Fruit fly (Drosophila melanogaster) whole organism, embryonic: ENCODE data around the gene Naa80.
A peak's percentile ranks its signal among the peaks of the same experiment; 100 is the strongest.

Experiments
- Abd-B ChIP-seq: fragments of 200-800 bp; sonication (Bioruptor generic); optimal IDR thresholded peaks from 2 replicates; lab custom pipeline; 2018; ENCODE audit warnings: missing biosample characterization, mild to moderate bottlenecking, missing genetic modification characterization, moderate library complexity
- B-H2 ChIP-seq: fragments of 200-800 bp; sonication (Bioruptor generic); optimal IDR thresholded peaks from 2 replicates; lab custom pipeline; 2018; ENCODE audit warnings: missing biosample characterization, mild to moderate bottlenecking, missing genetic modification characterization
- BEAF-32 ChIP-seq: fragments of 200-800 bp; sonication (Bioruptor generic); optimal IDR thresholded peaks from 3 replicates; lab custom pipeline; 2017; ENCODE audit warnings: missing biosample characterization, missing genetic modification characterization, mild to moderate bottlenecking, moderate library complexity, missing genetic modification reagents
- CG10366 ChIP-seq: fragments of 200-800 bp; sonication (Bioruptor generic); IDR thresholded peaks from 2 replicates; pipeline ENCODE4 v1.3.6; 2022; ENCODE audit warnings: missing biosample characterization, missing genetic modification characterization
- CG10979 ChIP-seq: fragments of 200-800 bp; sonication (Bioruptor generic); optimal IDR thresholded peaks from 2 replicates; lab custom pipeline; 2018; ENCODE audit warnings: missing biosample characterization, mild to moderate bottlenecking, missing genetic modification characterization, moderate library complexity
- CG11093 ChIP-seq: fragments of 200-800 bp; sonication (Bioruptor generic); IDR thresholded peaks from 3 replicates; pipeline ENCODE4 v1.3.6; 2022; ENCODE audit warnings: missing biosample characterization, missing genetic modification characterization
- CG12236 ChIP-seq: fragments of 200-800 bp; sonication (Bioruptor generic); optimal IDR thresholded peaks from 2 replicates; lab custom pipeline; 2016; ENCODE audit warnings: missing biosample characterization, missing genetic modification characterization
- CG12391 ChIP-seq: fragments of 200-800 bp; sonication (Bioruptor generic); optimal IDR thresholded peaks from 3 replicates; lab custom pipeline; 2018; ENCODE audit warnings: missing biosample characterization, mild to moderate bottlenecking, missing genetic modification characterization, moderate library complexity
- CG12942 ChIP-seq: fragments of 200-800 bp; sonication (Bioruptor generic); optimal IDR thresholded peaks from 3 replicates; lab custom pipeline; 2016; ENCODE audit warnings: missing biosample characterization, missing genetic modification characterization
- CG14965 ChIP-seq: fragments of 200-800 bp; sonication (Bioruptor generic); optimal IDR thresholded peaks from 2 replicates; lab custom pipeline; 2016; ENCODE audit warnings: missing biosample characterization, missing genetic modification characterization, borderline replicate concordance
- CG15696 ChIP-seq: fragments of 200-800 bp; sonication (Bioruptor generic); optimal IDR thresholded peaks from 2 replicates; lab custom pipeline; 2019; ENCODE audit warnings: missing biosample characterization, mild to moderate bottlenecking, missing genetic modification characterization, moderate library complexity
- CG17186 ChIP-seq: fragments of 200-800 bp; sonication (Bioruptor generic); optimal IDR thresholded peaks from 3 replicates; lab custom pipeline; 2017; ENCODE audit warnings: missing biosample characterization, missing genetic modification reagents, missing genetic modification characterization
- CG17829 ChIP-seq: fragments of 200-800 bp; optimal IDR thresholded peaks from 2 replicates; lab custom pipeline; 2019; ENCODE audit warnings: missing biosample characterization, mild to moderate bottlenecking, missing genetic modification characterization, moderate library complexity
- CG18262 ChIP-seq: fragments of 200-800 bp; optimal IDR thresholded peaks from 3 replicates; lab custom pipeline; 2019; ENCODE audit warnings: missing biosample characterization, mild to moderate bottlenecking, missing genetic modification characterization, moderate library complexity
- CG30403 ChIP-seq: fragments of 200-800 bp; sonication (Bioruptor generic); optimal IDR thresholded peaks from 3 replicates; lab custom pipeline; 2016; ENCODE audit warnings: missing biosample characterization, missing genetic modification characterization
- CG31224 ChIP-seq: fragments of 200-800 bp; sonication (Bioruptor generic); IDR thresholded peaks from 2 replicates; pipeline ENCODE4 v1.3.6; 2022; ENCODE audit warnings: missing biosample characterization, missing genetic modification characterization
- CG3407 ChIP-seq: fragments of 200-800 bp; sonication (Bioruptor generic); optimal IDR thresholded peaks from 2 replicates; lab custom pipeline; 2018; ENCODE audit warnings: missing biosample characterization, mild to moderate bottlenecking, missing genetic modification characterization
- CG34422 ChIP-seq: fragments of 200-800 bp; sonication (Bioruptor generic); IDR thresholded peaks from 3 replicates; pipeline ENCODE4 v1.3.6; 2022; ENCODE audit warnings: missing biosample characterization, missing genetic modification characterization
- CG6689 ChIP-seq: fragments of 200-800 bp; sonication (Bioruptor generic); IDR thresholded peaks from 2 replicates; pipeline ENCODE4 v1.3.6; 2022; ENCODE audit warnings: missing biosample characterization, missing genetic modification characterization
- CG7745 ChIP-seq: fragments of 200-800 bp; sonication (Bioruptor generic); optimal IDR thresholded peaks from 2 replicates; lab custom pipeline; 2018; ENCODE audit warnings: missing biosample characterization, mild to moderate bottlenecking, missing genetic modification characterization, moderate library complexity
- CG7963 ChIP-seq: fragments of 200-800 bp; sonication (Bioruptor generic); IDR thresholded peaks from 3 replicates; pipeline ENCODE4 v1.3.6; 2022; ENCODE audit warnings: missing biosample characterization, missing genetic modification characterization; ENCODE audit not compliant: partially characterized antibody
- CG8290 ChIP-seq, 3 experiments: fragments of 200-800 bp; sonication (Bioruptor generic); optimal IDR thresholded peaks; 2 replicates each; lab custom pipeline; 2016 to 2019; ENCODE audit warnings: missing biosample characterization in 3 of 3, missing genetic modification characterization in 3 of 3, mild to moderate bottlenecking in 2 of 3, moderate library complexity in 1 of 3
- CG9727 ChIP-seq: fragments of 200-800 bp; sonication (Bioruptor generic); optimal IDR thresholded peaks from 3 replicates; lab custom pipeline; 2017; ENCODE audit warnings: missing biosample characterization, mild to moderate bottlenecking, missing genetic modification characterization
- CrebB ChIP-seq: fragments of 200-800 bp; sonication (Bioruptor generic); optimal IDR thresholded peaks from 3 replicates; lab custom pipeline; 2018; ENCODE audit warnings: missing biosample characterization, mild to moderate bottlenecking, missing genetic modification characterization
- D19A ChIP-seq: fragments of 200-800 bp; optimal IDR thresholded peaks from 3 replicates; lab custom pipeline; 2019; ENCODE audit warnings: missing biosample characterization, mild to moderate bottlenecking, missing genetic modification characterization, moderate library complexity
- Dbx ChIP-seq: fragments of 200-800 bp; sonication (Bioruptor generic); IDR thresholded peaks from 3 replicates; pipeline ENCODE4 v1.3.6; 2022; ENCODE audit warnings: missing biosample characterization, missing genetic modification characterization
- Dll ChIP-seq: fragments of 200-800 bp; sonication (Bioruptor generic); IDR thresholded peaks from 4 replicates; pipeline ENCODE4 v1.3.6; 2022; ENCODE audit warnings: missing biosample characterization, missing genetic modification characterization; ENCODE audit not compliant: partially characterized antibody
- Fer3 ChIP-seq: fragments of 200-800 bp; sonication (Bioruptor generic); optimal IDR thresholded peaks from 2 replicates; lab custom pipeline; 2018; ENCODE audit warnings: missing biosample characterization, mild to moderate bottlenecking, missing genetic modification characterization, moderate library complexity
- GATAe ChIP-seq: fragments of 200-800 bp; sonication (Bioruptor generic); conservative IDR thresholded peaks from 2 replicates; pipeline ENCODE4 v1.3.6; 2022; ENCODE audit warnings: missing biosample characterization, missing genetic modification characterization
- Gug ChIP-seq: fragments of 200-800 bp; sonication (Bioruptor generic); IDR thresholded peaks from 4 replicates; pipeline ENCODE4 v1.3.6; 2022; ENCODE audit warnings: missing biosample characterization, missing genetic modification characterization
- HLH3B ChIP-seq: fragments of 200-800 bp; sonication (Bioruptor generic); IDR thresholded peaks from 2 replicates; pipeline ENCODE4 v1.3.6; 2022; ENCODE audit warnings: missing biosample characterization, missing genetic modification characterization
- HmgZ ChIP-seq: fragments of 200-800 bp; sonication (Bioruptor generic); optimal IDR thresholded peaks from 2 replicates; lab custom pipeline; 2018; ENCODE audit warnings: missing biosample characterization, mild to moderate bottlenecking, missing genetic modification characterization
- MBD-R2 ChIP-seq: fragments of 200-800 bp; sonication (Bioruptor generic); IDR thresholded peaks from 2 replicates; pipeline ENCODE4 v1.3.6; 2022; ENCODE audit warnings: missing biosample characterization, missing genetic modification characterization
- Rfx ChIP-seq: fragments of 200-800 bp; sonication (Bioruptor generic); IDR thresholded peaks from 2 replicates; pipeline ENCODE4 v1.3.6; 2022; ENCODE audit warnings: missing biosample characterization, missing genetic modification characterization
- chinmo ChIP-seq: fragments of 200-800 bp; sonication (Bioruptor generic); IDR thresholded peaks from 4 replicates; pipeline ENCODE4 v1.3.6; 2022; ENCODE audit warnings: missing biosample characterization, missing genetic modification characterization; ENCODE audit not compliant: partially characterized antibody
- dmrt11E ChIP-seq: fragments of 200-800 bp; sonication (Bioruptor generic); optimal IDR thresholded peaks from 3 replicates; lab custom pipeline; 2018; ENCODE audit warnings: missing biosample characterization, mild to moderate bottlenecking, missing genetic modification characterization, moderate library complexity
- fd64A ChIP-seq: fragments of 200-800 bp; sonication (Bioruptor generic); optimal IDR thresholded peaks from 3 replicates; lab custom pipeline; 2018; ENCODE audit warnings: missing biosample characterization, mild to moderate bottlenecking, missing genetic modification characterization
- gt ChIP-seq: fragments of 200-800 bp; sonication (Bioruptor generic); IDR thresholded peaks from 2 replicates; pipeline ENCODE4 v1.3.6; 2022; ENCODE audit warnings: missing biosample characterization, missing genetic modification characterization
- hkb ChIP-seq, 2 experiments: fragments of 200-800 bp in 1 of 2; fragments of >200 bp in 1 of 2; sonication (Bioruptor generic) in 1 of 2; IDR thresholded peaks in 1 of 2; optimal IDR thresholded peaks in 1 of 2; 2 replicates each; pipeline versions ENCODE4 v1.3.6 to Lab custom; 2017 to 2022; ENCODE audit warnings: missing biosample characterization in 1 of 2, missing genetic modification characterization in 1 of 2
- lab ChIP-seq: fragments of 200-800 bp; sonication (Bioruptor generic); optimal IDR thresholded peaks from 3 replicates; lab custom pipeline; 2017; ENCODE audit warnings: missing biosample characterization, missing genetic modification characterization, mild to moderate bottlenecking, moderate library complexity, missing genetic modification reagents
- lbe ChIP-seq: fragments of 200-800 bp; sonication (Bioruptor generic); optimal IDR thresholded peaks from 2 replicates; lab custom pipeline; 2016; ENCODE audit warnings: missing biosample characterization, mild to moderate bottlenecking, missing genetic modification characterization
- phol ChIP-seq: fragments of 200-800 bp; sonication (Bioruptor generic); optimal IDR thresholded peaks from 3 replicates; lab custom pipeline; 2018; ENCODE audit warnings: missing biosample characterization, mild to moderate bottlenecking, missing genetic modification characterization, moderate library complexity
- rib ChIP-seq: fragments of 200-800 bp; sonication (Bioruptor generic); IDR thresholded peaks from 2 replicates; pipeline ENCODE4 v1.3.6; 2022; ENCODE audit warnings: missing biosample characterization, missing genetic modification characterization
- slp2 ChIP-seq: fragments of 200-800 bp; sonication (Bioruptor generic); optimal IDR thresholded peaks from 2 replicates; lab custom pipeline; 2016; ENCODE audit warnings: missing biosample characterization, missing genetic modification characterization
- tll ChIP-seq, 2 experiments: fragments of 200-800 bp in 1 of 2; fragments of >200 bp in 1 of 2; sonication (Bioruptor generic) in 1 of 2; optimal IDR thresholded peaks; 2 replicates each; lab custom pipeline; 2017 to 2019; ENCODE audit warnings: missing biosample characterization in 2 of 2, missing genetic modification characterization in 2 of 2, mild to moderate bottlenecking in 1 of 2, moderate library complexity in 1 of 2
- tup ChIP-seq: fragments of 200-800 bp; sonication (Bioruptor generic); optimal IDR thresholded peaks from 2 replicates; lab custom pipeline; 2016; ENCODE audit warnings: missing biosample characterization, mild to moderate bottlenecking, missing genetic modification characterization, moderate library complexity
- wek ChIP-seq: fragments of 200-800 bp; sonication (Bioruptor generic); optimal IDR thresholded peaks from 3 replicates; lab custom pipeline; 2018; ENCODE audit warnings: missing biosample characterization, mild to moderate bottlenecking, missing genetic modification characterization, moderate library complexity

Gene Naa80

dm6 chr3R:9759360-9760191 is 8.1 kb upstream of the Naa80 start, which contains the start of gene Mpi (continued):
- no peak for TF ChIP-seq Abd-B (GFP tag; lab: Kevin White, UChicago)
- peak; percentile 100 for TF ChIP-seq D19A (tag; lab: Kevin White, UChicago)
- TF ChIP-seq B-H2 (GFP tag; lab: Kevin White, UChicago): peak; percentile 36
- TF ChIP-seq gt (GFP tag; lab: Robert Waterston, UW): no peak
- TF ChIP-seq CG17829 (tag; lab: Kevin White, UChicago): peak; percentile 50
- no peak for TF ChIP-seq Gug (GFP tag; lab: Robert Waterston, UW)
- no peak for TF ChIP-seq fd64A
- TF ChIP-seq CG3407: no peak
- peak; percentile 29 for TF ChIP-seq CG12942
- peak; percentile 12 for TF ChIP-seq wek
- TF ChIP-seq CrebB (tag; lab: Kevin White, UChicago): peak; percentile 25
- TF ChIP-seq CG12236 (GFP tag; lab: Kevin White, UChicago): no peak
- no peak for TF ChIP-seq tup (GFP tag; lab: Kevin White, UChicago)
- peak; percentile 49 for TF ChIP-seq dmrt11E (tag; lab: Kevin White, UChicago)
- TF ChIP-seq CG11093 (GFP tag; lab: Robert Waterston, UW): no peak
- peak; percentile 34 for TF ChIP-seq CG15696 (tag; lab: Kevin White, UChicago)
- TF ChIP-seq lbe: peak; percentile 51
- no peak for TF ChIP-seq CG18262 (tag; lab: Kevin White, UChicago)
- TF ChIP-seq CG8290 (GFP tag; optimal IDR thresholded peaks at IDR 0.05; lab: Kevin White, UChicago): no peak
- no peak for TF ChIP-seq CG8290 (tag; optimal IDR thresholded peaks at IDR 0.05; lab: Kevin White, UChicago)
- TF ChIP-seq Rfx: peak; percentile 43
- 0 out of 3 replicates have a peak, but pooled peaks have one; percentile 3 for TF ChIP-seq Dbx (GFP tag; lab: Robert Waterston, UW)
- 0 out of 3 replicates have a peak, but pooled peaks have one; percentile 30 for TF ChIP-seq CG34422 (GFP tag; lab: Robert Waterston, UW)
- no peak for TF ChIP-seq slp2 (GFP tag; lab: Kevin White, UChicago)
- no peak for TF ChIP-seq rib (GFP tag; lab: Robert Waterston, UW)
- TF ChIP-seq lab (GFP tag; lab: Kevin White, UChicago): no peak
- peak; percentile 44 for TF ChIP-seq CG10979
- TF ChIP-seq CG14965 (GFP tag; lab: Kevin White, UChicago): no peak
- TF ChIP-seq CG7745: peak; percentile 1
- TF ChIP-seq MBD-R2: peak; percentile 73
- TF ChIP-seq CG30403 (GFP tag; lab: Kevin White, UChicago): peak; percentile 18
- TF ChIP-seq HLH3B (GFP tag; lab: Robert Waterston, UW): no peak
- no peak for TF ChIP-seq CG7963 (GFP tag; lab: Robert Waterston, UW)
- TF ChIP-seq CG17186 (GFP tag; lab: Kevin White, UChicago): no peak
- peak; percentile 67 for TF ChIP-seq BEAF-32 (GFP tag; lab: Kevin White, UChicago)
- TF ChIP-seq CG10366 (GFP tag; lab: Robert Waterston, UW): peak; percentile 13; the same call in 1 of the 2 replicates
- TF ChIP-seq HmgZ (tag; lab: Kevin White, UChicago): peak; percentile 37
- TF ChIP-seq Dll: peak; percentile 67
- TF ChIP-seq CG9727 (GFP tag; lab: Kevin White, UChicago): peak; percentile 32
- TF ChIP-seq CG12391: peak; percentile 50
- TF ChIP-seq phol (tag; lab: Kevin White, UChicago): peak; percentile 51
- 0 out of 4 replicates have a peak, but pooled peaks have one; percentile 32 for TF ChIP-seq chinmo (GFP tag; lab: Robert Waterston, UW)
- no peak for TF ChIP-seq hkb (optimal IDR thresholded peaks at IDR 0.05; lab: Kevin White, UChicago)
- TF ChIP-seq hkb (GFP tag; IDR thresholded peaks at IDR 0.05; lab: Robert Waterston, UW): 0 out of 2 replicates have a peak, but pooled peaks have one; percentile 25
- TF ChIP-seq CG6689 (GFP tag; lab: Robert Waterston, UW): no peak
- TF ChIP-seq GATAe (GFP tag; lab: Robert Waterston, UW): no peak
- no peak for TF ChIP-seq tll (GFP tag; optimal IDR thresholded peaks at IDR 0.05; lab: Kevin White, UChicago)
- TF ChIP-seq Fer3 (tag; lab: Kevin White, UChicago): no peak
- TF ChIP-seq CG31224 (GFP tag; lab: Robert Waterston, UW): no peak
